Fruit fly (Drosophila melanogaster) whole organism, embryonic: Measurements from ENCODE around the gene miple2.

Experiments used
- Bgb ChIP-seq: fragments of 200-800 bp; sonication (Bioruptor generic); IDR thresholded peaks from 2 replicates; pipeline ENCODE4 v1.3.6; 2022; ENCODE audit warnings: missing biosample characterization, missing genetic modification characterization; ENCODE audit not compliant: partially characterized antibody
- BtbVII ChIP-seq: fragments of 200-800 bp; sonication (Bioruptor generic); optimal IDR thresholded peaks from 3 replicates; lab custom pipeline; 2017; ENCODE audit warnings: missing biosample characterization, mild to moderate bottlenecking, missing genetic modification characterization
- Bteb2 ChIP-seq: fragments of 200-800 bp; sonication (Bioruptor generic); optimal IDR thresholded peaks from 2 replicates; lab custom pipeline; 2016; ENCODE audit warnings: missing biosample characterization, missing genetic modification characterization
- CG14860 ChIP-seq: fragments of 200-800 bp; sonication (Bioruptor generic); IDR thresholded peaks from 3 replicates; pipeline ENCODE4 v1.3.6; 2022; ENCODE audit warnings: missing biosample characterization, missing genetic modification characterization; ENCODE audit not compliant: partially characterized antibody
- CG14965 ChIP-seq: fragments of 200-800 bp; sonication (Bioruptor generic); optimal IDR thresholded peaks from 2 replicates; lab custom pipeline; 2016; ENCODE audit warnings: missing biosample characterization, missing genetic modification characterization, borderline replicate concordance
- CG15479 ChIP-seq: fragments of 200-800 bp; sonication (Bioruptor generic); optimal IDR thresholded peaks from 3 replicates; lab custom pipeline; 2019; ENCODE audit warnings: missing biosample characterization, mild to moderate bottlenecking, missing genetic modification characterization, moderate library complexity
- CG16863 ChIP-seq: fragments of 200-800 bp; sonication (Bioruptor generic); optimal IDR thresholded peaks from 3 replicates; lab custom pipeline; 2016; ENCODE audit warnings: missing biosample characterization, missing genetic modification characterization
- CG17328 ChIP-seq: fragments of 200-800 bp; sonication (Bioruptor generic); IDR thresholded peaks from 2 replicates; pipeline ENCODE4 v1.3.6; 2022; ENCODE audit warnings: missing biosample characterization, missing genetic modification characterization
- CG18011 ChIP-seq: fragments of 200-800 bp; sonication (Bioruptor generic); optimal IDR thresholded peaks from 2 replicates; lab custom pipeline; 2017; ENCODE audit warnings: missing biosample characterization, missing genetic modification characterization, mild to moderate bottlenecking, moderate library complexity, missing genotype
- CG18262 ChIP-seq: fragments of 200-800 bp; optimal IDR thresholded peaks from 3 replicates; lab custom pipeline; 2019; ENCODE audit warnings: missing biosample characterization, mild to moderate bottlenecking, missing genetic modification characterization, moderate library complexity
- CG2116 ChIP-seq: fragments of 200-800 bp; sonication (Bioruptor generic); optimal IDR thresholded peaks from 3 replicates; lab custom pipeline; 2018; ENCODE audit warnings: missing biosample characterization, mild to moderate bottlenecking, missing genetic modification characterization
- CG2199 ChIP-seq: fragments of 200-800 bp; sonication (Bioruptor generic); IDR thresholded peaks from 3 replicates; pipeline ENCODE4 v1.3.6; 2022; ENCODE audit warnings: missing biosample characterization, missing genetic modification characterization
- CG2875 ChIP-seq: fragments of 200-800 bp; sonication (Bioruptor generic); optimal IDR thresholded peaks from 2 replicates; lab custom pipeline; 2017; ENCODE audit warnings: missing biosample characterization, mild to moderate bottlenecking, missing genetic modification characterization, missing genetic modification reagents
- CG4424 ChIP-seq: fragments of 200-800 bp; sonication (Bioruptor generic); optimal IDR thresholded peaks from 3 replicates; lab custom pipeline; 2016; ENCODE audit warnings: missing biosample characterization, missing genetic modification characterization
- CG6854 ChIP-seq: fragments of 200-800 bp; sonication (Bioruptor generic); optimal IDR thresholded peaks from 3 replicates; lab custom pipeline; 2017; ENCODE audit warnings: missing biosample characterization, mild to moderate bottlenecking, missing genetic modification characterization
- CG8281 ChIP-seq: fragments of 200-800 bp; sonication (Bioruptor generic); optimal IDR thresholded peaks from 2 replicates; lab custom pipeline; 2018; ENCODE audit warnings: missing biosample characterization, mild to moderate bottlenecking, missing genetic modification characterization, moderate library complexity
- E2f1 ChIP-seq: fragments of 200-800 bp; sonication (Bioruptor generic); IDR thresholded peaks from 2 replicates; pipeline ENCODE4 v1.3.6; 2022; ENCODE audit warnings: missing biosample characterization, missing genetic modification characterization
- Hmr ChIP-seq: fragments of 200-800 bp; sonication (Bioruptor generic); optimal IDR thresholded peaks from 3 replicates; lab custom pipeline; 2017; ENCODE audit warnings: mild to moderate bottlenecking, missing biosample characterization, missing genetic modification reagents, missing genetic modification characterization
- Mad ChIP-seq: fragments of 200-800 bp; sonication (Bioruptor generic); optimal IDR thresholded peaks from 2 replicates; lab custom pipeline; 2016; ENCODE audit warnings: missing biosample characterization, missing genetic modification characterization
- Oaz ChIP-seq: fragments of 200-800 bp; sonication (Bioruptor generic); IDR thresholded peaks from 2 replicates; pipeline ENCODE4 v1.3.6; 2022; ENCODE audit warnings: missing biosample characterization, missing genetic modification characterization
- Rx ChIP-seq: fragments of 200-800 bp; sonication (Bioruptor generic); IDR thresholded peaks from 2 replicates; pipeline ENCODE4 v1.3.6; 2022; ENCODE audit warnings: missing biosample characterization, missing genetic modification characterization
- Scr ChIP-seq: fragments of 200-800 bp; sonication (Bioruptor generic); IDR thresholded peaks from 2 replicates; pipeline ENCODE4 v1.3.6; 2022; ENCODE audit warnings: missing biosample characterization, missing genetic modification characterization; ENCODE audit not compliant: partially characterized antibody
- Sin3A ChIP-seq: fragments of >200 bp; optimal IDR thresholded peaks from 2 replicates; lab custom pipeline; 2018
- Sry-δ ChIP-seq: fragments of 200-800 bp; sonication (Bioruptor generic); optimal IDR thresholded peaks from 2 replicates; lab custom pipeline; 2016; ENCODE audit warnings: missing biosample characterization, missing genetic modification characterization
- Ssrp ChIP-seq: fragments of 200-800 bp; sonication (Bioruptor generic); optimal IDR thresholded peaks from 2 replicates; lab custom pipeline; 2018; ENCODE audit warnings: missing biosample characterization, mild to moderate bottlenecking, missing genetic modification characterization, moderate library complexity
- Xrp1 ChIP-seq: fragments of 200-800 bp; sonication (Bioruptor generic); IDR thresholded peaks from 2 replicates; pipeline ENCODE4 v1.3.6; 2022; ENCODE audit warnings: missing biosample characterization, missing genetic modification characterization
- chinmo ChIP-seq: fragments of 200-800 bp; sonication (Bioruptor generic); IDR thresholded peaks from 4 replicates; pipeline ENCODE4 v1.3.6; 2022; ENCODE audit warnings: missing biosample characterization, missing genetic modification characterization; ENCODE audit not compliant: partially characterized antibody
- corto ChIP-seq: fragments of 200-800 bp; sonication (Bioruptor generic); optimal IDR thresholded peaks from 2 replicates; lab custom pipeline; 2016; ENCODE audit warnings: missing biosample characterization, mild to moderate bottlenecking, missing genetic modification characterization, moderate library complexity
- crp ChIP-seq, 2 experiments: fragments of 200-800 bp; sonication (Bioruptor generic); optimal IDR thresholded peaks; 2 replicates in 1 of 2; 3 replicates in 1 of 2; lab custom pipeline; 2017; ENCODE audit warnings: missing biosample characterization in 2 of 2, missing genetic modification characterization in 2 of 2, mild to moderate bottlenecking in 1 of 2, moderate library complexity in 1 of 2
- ems ChIP-seq: fragments of 200-800 bp; sonication (Bioruptor generic); optimal IDR thresholded peaks from 3 replicates; lab custom pipeline; 2016; ENCODE audit warnings: missing biosample characterization, missing genetic modification characterization
- gce ChIP-seq: fragments of 200-800 bp; sonication (Bioruptor generic); IDR thresholded peaks from 3 replicates; pipeline ENCODE4 v1.3.6; 2022; ENCODE audit warnings: missing biosample characterization, missing genetic modification characterization
- her ChIP-seq: fragments of 200-800 bp; sonication (Bioruptor generic); optimal IDR thresholded peaks from 2 replicates; lab custom pipeline; 2016; ENCODE audit warnings: missing biosample characterization, missing genetic modification characterization
- hkb ChIP-seq, 2 experiments: fragments of 200-800 bp in 1 of 2; fragments of >200 bp in 1 of 2; sonication (Bioruptor generic) in 1 of 2; IDR thresholded peaks in 1 of 2; optimal IDR thresholded peaks in 1 of 2; 2 replicates each; pipeline versions ENCODE4 v1.3.6 to Lab custom; 2017 to 2022; ENCODE audit warnings: missing biosample characterization in 1 of 2, missing genetic modification characterization in 1 of 2
- lilli ChIP-seq: fragments of 200-800 bp; sonication (Bioruptor generic); optimal IDR thresholded peaks from 3 replicates; lab custom pipeline; 2016; ENCODE audit warnings: missing biosample characterization, missing genetic modification characterization
- mirr ChIP-seq: fragments of 200-800 bp; sonication (Bioruptor generic); optimal IDR thresholded peaks from 3 replicates; lab custom pipeline; 2018; ENCODE audit warnings: missing biosample characterization, mild to moderate bottlenecking, missing genetic modification characterization
- mld ChIP-seq: fragments of 200-800 bp; sonication (Bioruptor generic); IDR thresholded peaks from 3 replicates; pipeline ENCODE4 v1.3.6; 2022; ENCODE audit warnings: missing biosample characterization, missing genetic modification characterization; ENCODE audit not compliant: partially characterized antibody
- peb ChIP-seq: fragments of 200-800 bp; sonication (Bioruptor generic); IDR thresholded peaks from 2 replicates; pipeline ENCODE4 v1.3.6; 2022; ENCODE audit warnings: missing biosample characterization, missing genetic modification characterization
- pho ChIP-seq: fragments of 200-800 bp; sonication (Bioruptor generic); optimal IDR thresholded peaks from 2 replicates; lab custom pipeline; 2016; ENCODE audit warnings: missing biosample characterization, missing genetic modification characterization
- prd ChIP-seq, 3 experiments: fragments of >200 bp in 2 of 3; fragments of 200-800 bp in 1 of 3; sonication (Bioruptor generic) in 1 of 3; optimal IDR thresholded peaks in 2 of 3; IDR thresholded peaks in 1 of 3; 2 replicates in 2 of 3; 3 replicates in 1 of 3; pipeline versions ENCODE4 v1.3.6 to Lab custom; 2017 to 2022; ENCODE audit warnings: missing biosample characterization in 1 of 3, missing genetic modification characterization in 1 of 3
- sisA ChIP-seq: fragments of 200-800 bp; sonication (Bioruptor generic); IDR thresholded peaks from 2 replicates; pipeline ENCODE4 v1.3.6; 2022; ENCODE audit warnings: missing biosample characterization, missing genetic modification characterization
- sqz ChIP-seq: fragments of 200-800 bp; sonication (Bioruptor generic); optimal IDR thresholded peaks from 3 replicates; lab custom pipeline; 2018; ENCODE audit warnings: missing biosample characterization, mild to moderate bottlenecking, missing genetic modification characterization
- ssp ChIP-seq: fragments of 200-800 bp; sonication (Bioruptor generic); IDR thresholded peaks from 2 replicates; pipeline ENCODE4 v1.3.6; 2022; ENCODE audit warnings: missing biosample characterization, missing genetic modification characterization
- tna ChIP-seq: fragments of 200-800 bp; sonication (Bioruptor generic); IDR thresholded peaks from 2 replicates; pipeline ENCODE4 v1.3.6; 2022; ENCODE audit warnings: missing biosample characterization, missing genetic modification characterization; ENCODE audit not compliant: partially characterized antibody
- twi ChIP-seq: fragments of 200-800 bp; optimal IDR thresholded peaks from 2 replicates; lab custom pipeline; 2019; ENCODE audit warnings: missing biosample characterization, mild to moderate bottlenecking, missing genetic modification characterization, moderate library complexity
- vvl ChIP-seq: fragments of 200-800 bp; sonication (Bioruptor generic); IDR thresholded peaks from 2 replicates; pipeline ENCODE4 v1.3.6; 2022; ENCODE audit warnings: missing biosample characterization, missing genetic modification characterization
- z ChIP-seq: fragments of 200-800 bp; sonication (Bioruptor generic); IDR thresholded peaks from 3 replicates; pipeline ENCODE4 v1.3.6; 2022; ENCODE audit warnings: missing biosample characterization, missing genetic modification characterization

miple2 gene

DNA sequence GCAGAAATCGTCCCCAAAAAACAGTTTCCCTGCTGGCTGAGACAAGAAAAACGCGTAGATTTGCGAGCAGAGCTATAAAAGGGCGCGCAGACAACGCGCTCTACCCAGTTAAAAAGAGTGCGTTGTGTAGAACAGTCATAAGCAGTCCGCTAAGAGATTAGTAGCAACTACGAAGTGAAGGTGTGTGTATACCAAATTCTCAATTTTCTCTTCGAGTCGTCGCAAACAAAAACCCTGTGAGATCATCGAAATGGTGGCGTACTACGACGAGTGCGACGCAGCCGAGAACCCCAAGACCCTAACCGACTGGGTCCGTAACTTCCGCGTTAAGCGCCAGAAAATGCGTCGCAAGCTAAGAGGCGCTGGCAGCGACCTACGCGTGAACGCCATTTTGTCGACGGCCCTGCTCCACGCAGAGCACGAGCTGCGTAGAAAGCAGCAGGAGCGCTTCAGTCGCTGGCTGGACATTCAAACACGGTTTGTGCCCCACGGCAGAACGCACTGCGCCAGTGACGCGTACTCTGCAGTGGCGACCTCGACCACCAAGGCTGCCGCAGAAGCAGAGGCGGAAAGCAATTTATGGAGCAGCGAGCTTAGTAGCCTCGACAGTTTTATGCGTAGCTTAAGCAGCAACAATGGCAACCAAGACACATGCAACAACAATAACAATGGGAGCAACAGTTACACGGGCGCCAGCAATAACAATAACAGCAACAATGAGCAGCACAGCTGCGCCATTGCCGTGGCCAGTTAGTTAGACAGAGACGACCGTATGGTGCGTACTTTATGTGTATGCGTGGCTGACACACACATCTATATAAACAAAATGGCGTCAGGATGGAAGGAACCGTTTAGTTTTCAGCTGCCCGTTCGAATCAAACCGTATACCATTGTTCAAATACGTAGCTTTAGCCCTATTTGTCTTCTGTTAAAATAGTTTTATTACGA lies 46.7 kb upstream of the miple2 start (continued):
- TF ChIP-seq CG17328 (GFP tag; lab: Robert Waterston, UW) (peak; percentile 30; the same call in 1 of the 2 replicates), mirr (GFP tag; lab: Kevin White, UChicago) (peak; percentile 31), twi (tag; lab: Kevin White, UChicago) (peak; percentile 1), crp (GFP tag; optimal IDR thresholded peaks at IDR 0.05; lab: Kevin White, UChicago) (peak in 1 of 2 experiments; percentile 46), E2f1 (GFP tag; lab: Robert Waterston, UW) (no peak; the same call in 1 of the 2 replicates), Xrp1 (GFP tag; lab: Robert Waterston, UW) (peak; percentile 18), tna (GFP tag; lab: Robert Waterston, UW) (0 out of 2 replicates have a peak, but pooled peaks have one; percentile 11), CG2875 (GFP tag; lab: Kevin White, UChicago) (no peak), Bteb2 (GFP tag; lab: Kevin White, UChicago) (no peak), pho (GFP tag; lab: Kevin White, UChicago) (peak; percentile 34), Rx (no peak), Hmr (GFP tag; lab: Kevin White, UChicago) (peak; percentile 49), ems (GFP tag; lab: Kevin White, UChicago) (no peak)

DNA sequence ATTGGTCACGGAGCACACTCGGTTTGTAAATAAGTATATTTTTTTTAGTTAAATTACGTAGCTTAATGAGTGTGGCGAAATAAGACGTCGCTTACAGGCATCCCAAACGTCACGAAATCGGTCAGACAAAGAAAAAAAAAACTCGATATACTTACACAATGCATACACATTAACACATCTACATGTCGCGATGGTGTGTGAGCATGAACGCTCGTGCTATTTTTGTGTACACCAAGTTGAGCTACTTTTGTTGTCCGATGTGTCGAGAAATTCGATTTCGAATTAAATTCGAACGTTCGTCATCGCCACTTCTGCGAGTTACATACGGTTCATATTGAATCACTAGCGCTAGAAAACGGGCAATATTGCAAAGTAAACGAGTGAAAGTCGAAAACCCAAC lies 45.9 kb upstream of the miple2 start:
- TF ChIP-seq vvl (GFP tag; lab: Robert Waterston, UW) (peak; percentile 36; the same call in 1 of the 2 replicates), CG18011 (GFP tag; lab: Kevin White, UChicago) (no peak), chinmo (GFP tag; lab: Robert Waterston, UW) (peak; percentile 44; the same call in 1 of the 4 replicates), CG8281 (tag; lab: Kevin White, UChicago) (no peak), CG18262 (tag; lab: Kevin White, UChicago) (no peak), peb (GFP tag; lab: Robert Waterston, UW) (no peak), lilli (GFP tag; lab: Kevin White, UChicago) (no peak), CG2199 (GFP tag; lab: Robert Waterston, UW) (peak; percentile 58; the same call in 1 of the 3 replicates), corto (GFP tag; lab: Kevin White, UChicago) (peak; percentile 12), CG16863 (GFP tag; lab: Kevin White, UChicago) (no peak), Mad (GFP tag; lab: Kevin White, UChicago) (no peak), Sry-δ (GFP tag; lab: Kevin White, UChicago) (no peak), hkb (optimal IDR thresholded peaks at IDR 0.05; lab: Kevin White, UChicago) (no peak), hkb (GFP tag; IDR thresholded peaks at IDR 0.05; lab: Robert Waterston, UW) (0 out of 2 replicates have a peak, but pooled peaks have one; percentile 12), Sin3A (no peak), mld (GFP tag; lab: Robert Waterston, UW) (no peak), BtbVII (GFP tag; lab: Kevin White, UChicago) (peak; percentile 12), her (no peak), sqz (GFP tag; lab: Kevin White, UChicago) (peak; percentile 87), z (GFP tag; lab: Robert Waterston, UW) (peak; percentile 83), prd (optimal IDR thresholded peaks at IDR 0.05; lab: Kevin White, UChicago) (no peak), prd (GFP tag; IDR thresholded peaks at IDR 0.05; lab: Robert Waterston, UW) (no peak), CG6854 (GFP tag; lab: Kevin White, UChicago) (no peak), CG14965 (no peak), Scr (no peak), Bgb (GFP tag; lab: Robert Waterston, UW) (no peak), CG2116 (GFP tag; lab: Kevin White, UChicago) (peak; percentile 0), ssp (GFP tag; lab: Robert Waterston, UW) (no peak), Ssrp (tag; lab: Kevin White, UChicago) (no peak), Oaz (no peak), Bteb2 (GFP tag; lab: Kevin White, UChicago) (no peak), sisA (no peak), CG4424 (GFP tag; lab: Kevin White, UChicago) (no peak), CG15479 (peak; percentile 26), CG14860 (GFP tag; lab: Robert Waterston, UW) (no peak), gce (GFP tag; lab: Robert Waterston, UW) (no peak)
